Worm (Caenorhabditis elegans): ENCODE results near the gene C36H8.1.

- TF ChIP-seq zag-1 (tag; optimal IDR thresholded peaks at IDR 0.05) (no peak), ama-1 (optimal IDR thresholded peaks at IDR 0.05) (no peak), lin-39 (tag; optimal IDR thresholded peaks at IDR 0.05) (no peak), nhr-77 (tag; optimal IDR thresholded peaks at IDR 0.05) (no peak), nhr-21 (tag; optimal IDR thresholded peaks at IDR 0.05) (no peak), nhr-237 (tag; optimal IDR thresholded peaks at IDR 0.05) (no peak), mdl-1 (tag; optimal IDR thresholded peaks at IDR 0.05) (no peak), elt-3 (tag; optimal IDR thresholded peaks at IDR 0.05) (no peak), aly-2 (tag; optimal IDR thresholded peaks at IDR 0.05) (no peak), nhr-11 (tag; optimal IDR thresholded peaks at IDR 0.05) (no peak), alr-1 (tag; optimal IDR thresholded peaks at IDR 0.05) (no peak), snpc-4 (tag; optimal IDR thresholded peaks at IDR 0.05) (no peak)
Measured at ce11 chrIV:12754170-12754569, 9.6 kb upstream of the C36H8.1 start.
